Fruit fly (Drosophila melanogaster) whole organism: Measurements from ENCODE around the gene Best1.

Experiments used
- CG8478 ChIP-seq: fragments of >200 bp; optimal IDR thresholded peaks from 2 replicates; lab custom pipeline; 2018; ENCODE audit warnings: inconsistent platforms
- Dll ChIP-seq: fragments of >200 bp; optimal IDR thresholded peaks from 2 replicates; lab custom pipeline; 2017
- EcR ChIP-seq, 2 experiments: fragments of >200 bp; optimal IDR thresholded peaks; 2 replicates each; lab custom pipeline; 2017; ENCODE audit warnings: missing biosample characterization in 2 of 2, missing genetic modification characterization in 2 of 2, missing genetic modification reagents in 2 of 2
- pan ChIP-seq: fragments of >200 bp; optimal IDR thresholded peaks from 2 replicates; lab custom pipeline; 2017
- psq ChIP-seq: fragments of >200 bp; optimal IDR thresholded peaks from 2 replicates; lab custom pipeline; 2017
- usp ChIP-seq: fragments of >200 bp; optimal IDR thresholded peaks from 2 replicates; lab custom pipeline; 2017; ENCODE audit warnings: missing biosample characterization, missing genetic modification characterization, mixed read lengths

Gene Best1

dm6 chr3R:10170356-10170876 lies at the start of gene Best1:
Best1 (minus strand) TSS chr3R:10170487.
- TF ChIP-seq EcR (GFP tag; optimal IDR thresholded peaks at IDR 0.05; lab: Kevin White, UChicago), result no peak
- no peak for TF ChIP-seq psq
- TF ChIP-seq pan (lab: Kevin White, UChicago), result no peak
- no peak for TF ChIP-seq usp (GFP tag; lab: Kevin White, UChicago)
- TF ChIP-seq CG8478 (lab: Kevin White, UChicago), result no peak
- no peak for TF ChIP-seq Dll

DNA sequence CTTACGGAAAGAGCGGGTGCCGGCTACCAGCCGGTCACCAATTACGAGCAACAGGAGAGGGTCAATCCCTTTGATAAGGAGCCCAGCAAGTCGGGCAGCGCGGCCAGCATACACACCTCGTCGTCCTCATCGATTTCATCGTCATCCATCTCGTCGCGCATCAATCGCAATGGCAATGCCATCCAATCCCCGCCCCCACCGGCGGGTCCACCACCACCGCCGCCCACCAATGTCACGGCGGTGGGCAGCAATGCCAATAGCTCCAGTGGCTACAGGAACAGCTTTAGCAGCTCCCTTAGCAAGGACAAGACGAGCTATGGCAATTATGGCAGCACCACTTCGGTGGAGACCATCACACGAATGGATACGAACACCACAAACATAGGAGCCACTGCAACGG lies 47.7 kb upstream of the Best1 start:
- TF ChIP-seq EcR (GFP tag; optimal IDR thresholded peaks at IDR 0.05; lab: Kevin White, UChicago) (no peak), Dll (no peak), pan (lab: Kevin White, UChicago) (no peak), CG8478 (lab: Kevin White, UChicago) (no peak), usp (GFP tag; lab: Kevin White, UChicago) (no peak), psq (no peak)

DNA sequence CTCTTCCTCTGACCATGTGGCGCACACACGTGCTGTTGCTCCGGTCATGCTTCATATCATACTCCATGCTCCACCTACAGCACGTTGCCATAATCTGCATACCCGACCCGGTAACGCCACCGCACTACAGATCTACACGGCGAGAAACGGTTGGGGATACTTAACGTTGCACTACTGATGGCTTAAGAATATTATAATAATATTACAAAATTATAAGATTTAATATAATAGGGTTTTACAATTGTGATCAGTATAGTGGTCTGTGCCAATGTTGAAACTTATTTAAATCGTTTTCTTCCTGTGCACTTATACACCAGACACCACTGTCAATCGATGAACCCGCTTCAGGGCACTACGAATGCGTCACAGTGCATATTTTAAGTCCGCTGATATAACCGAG lies 43.1 kb upstream of the Best1 start:
- TF ChIP-seq EcR (GFP tag; optimal IDR thresholded peaks at IDR 0.05; lab: Kevin White, UChicago) (no peak), Dll (no peak), psq (no peak), pan (lab: Kevin White, UChicago) (no peak), usp (GFP tag; lab: Kevin White, UChicago) (no peak), CG8478 (lab: Kevin White, UChicago) (no peak)

dm6 chr3R:10212799-10213198 lies 42.5 kb upstream of the Best1 start, which contains the start of gene Timp:
Timp (minus strand) TSS chr3R:10213007.
- TF ChIP-seq usp (GFP tag; lab: Kevin White, UChicago), result no peak
- TF ChIP-seq pan (lab: Kevin White, UChicago), result no peak

DNA sequence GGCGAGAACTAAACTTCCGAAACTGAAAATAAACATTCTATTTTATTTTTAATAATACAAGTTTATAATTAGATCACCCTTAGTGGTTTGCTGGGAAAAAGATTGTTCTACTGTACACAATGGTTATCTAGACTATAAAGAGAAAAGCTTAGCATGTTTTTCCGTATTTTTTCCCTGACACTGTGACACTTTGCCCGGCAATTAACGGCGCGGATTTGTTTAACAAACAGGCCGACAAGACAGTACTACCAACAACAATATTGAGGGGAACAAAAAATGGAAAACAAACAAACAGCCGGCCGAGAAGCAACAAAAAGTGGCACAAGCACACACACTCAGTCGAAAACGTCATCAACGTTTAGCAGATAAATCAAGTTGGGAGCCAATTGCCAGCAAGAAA lies 36.5 kb upstream of the Best1 start:
- TF ChIP-seq CG8478 (lab: Kevin White, UChicago) (no peak), pan (lab: Kevin White, UChicago) (no peak), psq (no peak), Dll (no peak), EcR (GFP tag; optimal IDR thresholded peaks at IDR 0.05; lab: Kevin White, UChicago) (no peak), usp (GFP tag; lab: Kevin White, UChicago) (no peak)

DNA sequence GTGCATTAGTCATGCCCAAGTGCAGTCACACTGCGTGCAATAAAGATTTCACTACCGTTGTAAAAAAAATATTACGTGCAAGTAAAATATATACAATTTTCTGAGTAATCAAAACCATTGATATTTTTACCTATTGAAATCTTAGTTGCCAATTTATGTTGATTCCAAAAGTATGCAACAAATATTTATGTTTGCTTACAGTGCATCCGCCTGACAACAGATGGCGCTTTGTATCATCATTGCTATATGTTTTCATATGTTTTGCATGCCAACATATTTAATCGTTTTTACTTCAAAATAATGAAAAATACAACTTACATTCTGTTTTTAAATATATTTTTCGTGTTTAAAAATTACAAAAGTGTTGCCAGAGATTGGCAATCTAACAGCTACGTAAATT lies 33.3 kb upstream of the Best1 start:
- TF ChIP-seq pan (lab: Kevin White, UChicago) (no peak), psq (no peak), EcR (GFP tag; optimal IDR thresholded peaks at IDR 0.05; lab: Kevin White, UChicago) (no peak), usp (GFP tag; lab: Kevin White, UChicago) (no peak), Dll (no peak), CG8478 (lab: Kevin White, UChicago) (no peak)

DNA sequence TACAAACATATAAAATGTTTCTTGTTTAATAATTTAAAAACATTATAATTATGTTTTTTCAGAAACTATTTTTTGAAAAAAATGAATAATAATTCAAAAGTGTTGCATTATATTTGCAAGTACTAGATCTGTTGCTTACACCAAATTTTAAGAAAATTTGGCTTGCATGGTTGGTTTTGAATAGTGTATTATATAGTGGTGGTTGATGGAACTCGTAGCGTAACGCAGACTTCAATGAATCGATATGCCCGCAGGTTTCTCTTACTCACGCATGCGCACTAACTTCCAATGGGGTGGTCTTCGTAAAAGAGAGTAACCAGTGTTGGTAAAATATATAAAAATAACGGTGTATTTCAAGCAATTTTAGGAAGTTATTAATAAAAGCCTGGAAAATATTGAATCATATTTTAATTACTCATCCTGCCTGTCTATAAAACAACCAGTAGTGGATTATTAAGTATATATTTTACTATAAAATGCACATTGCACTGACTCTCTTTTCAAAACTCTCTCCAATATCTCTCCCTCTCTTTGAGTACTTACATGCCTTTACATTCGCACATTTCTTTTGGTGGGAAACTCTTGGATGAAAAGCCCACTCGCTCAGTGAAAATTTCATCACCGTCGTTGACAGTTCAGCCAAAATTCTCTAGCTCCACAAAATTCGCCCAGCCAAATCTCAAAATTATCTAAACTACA lies 19.9 kb upstream of the Best1 start, which contains the start of gene Syn:
Gene Syn (plus strand): TSS at position 606 of the 699 bp plus-strand sequence.
- no peak for TF ChIP-seq psq
- TF ChIP-seq CG8478 (lab: Kevin White, UChicago), result no peak
- no peak for TF ChIP-seq pan (lab: Kevin White, UChicago)
- no peak for TF ChIP-seq EcR (GFP tag; optimal IDR thresholded peaks at IDR 0.05; lab: Kevin White, UChicago)
- TF ChIP-seq usp (GFP tag; lab: Kevin White, UChicago), result no peak
- TF ChIP-seq Dll, result no peak

dm6 chr3R:10189520-10189919 lies 19.2 kb upstream of the Best1 start, which contains the start of gene CG12814:
CG12814 (minus strand) TSS chr3R:10189603.
- TF ChIP-seq usp (GFP tag; lab: Kevin White, UChicago), result no peak
- no peak for TF ChIP-seq EcR (GFP tag; optimal IDR thresholded peaks at IDR 0.05; lab: Kevin White, UChicago)
- TF ChIP-seq CG8478 (lab: Kevin White, UChicago), result no peak

DNA sequence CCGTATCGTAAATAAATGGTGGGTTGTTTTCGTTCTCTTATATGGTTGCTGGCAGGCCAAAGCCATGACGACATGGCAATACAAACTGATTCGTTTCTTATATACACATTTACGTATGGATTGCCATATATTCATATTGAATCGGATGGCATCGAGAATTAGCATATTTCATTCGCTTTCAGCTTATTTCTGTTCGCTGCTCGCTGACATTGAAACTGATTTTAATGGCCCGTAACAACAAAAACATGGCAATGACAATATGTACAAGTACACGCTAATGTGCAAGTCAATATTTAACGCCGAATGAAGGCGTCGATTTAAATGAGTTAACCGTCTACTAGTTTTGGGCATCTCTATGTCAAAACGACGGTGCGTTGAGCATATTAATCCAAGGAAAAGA lies 15.7 kb upstream of the Best1 start:
- TF ChIP-seq EcR (GFP tag; optimal IDR thresholded peaks at IDR 0.05; lab: Kevin White, UChicago) (no peak), psq (no peak), Dll (no peak), pan (lab: Kevin White, UChicago) (no peak), CG8478 (lab: Kevin White, UChicago) (no peak), usp (GFP tag; lab: Kevin White, UChicago) (no peak)

dm6 chr3R:10176927-10177511 lies 6.7 kb upstream of the Best1 start:
- TF ChIP-seq usp (GFP tag; lab: Kevin White, UChicago) (no peak), Dll (no peak), psq (no peak), EcR (GFP tag; optimal IDR thresholded peaks at IDR 0.05; lab: Kevin White, UChicago) (no peak), CG8478 (lab: Kevin White, UChicago) (no peak), pan (lab: Kevin White, UChicago) (no peak)

- TF ChIP-seq usp (GFP tag; lab: Kevin White, UChicago) (no peak), Dll (no peak), psq (no peak), EcR (GFP tag; optimal IDR thresholded peaks at IDR 0.05; lab: Kevin White, UChicago) (peak in 1 of 2 experiments; percentile 70)
Measured at dm6 chr3R:10169124-10169766, 1.0 kb downstream of the Best1 start.
